Fruit fly (Drosophila melanogaster): ENCODE measurements around the gene CG32425.
A peak's percentile ranks its signal among the peaks of the same experiment; 100 is the strongest.

Gene CG32425

dm6 chr3L:20474197-20474788, 22.8 kb upstream of the CG32425 start, which contains the start of gene isoQC:
isoQC (plus strand) TSS chr3L:20474466.
- TF ChIP-seq CG14655 (GFP tag; optimal IDR thresholded peaks at IDR 0.05) (no peak), CG4496 (GFP tag; IDR thresholded peaks at IDR 0.05) (no peak), Pif1B (GFP tag; optimal IDR thresholded peaks at IDR 0.05) (no peak), CG8301 (tag; optimal IDR thresholded peaks at IDR 0.05) (no peak), CG34367 (tag; optimal IDR thresholded peaks at IDR 0.05) (no peak), CG10348 (GFP tag; IDR thresholded peaks at IDR 0.05) (no peak), CG17806 (tag; optimal IDR thresholded peaks at IDR 0.05) (no peak), CG9948 (tag; optimal IDR thresholded peaks at IDR 0.05) (no peak), fd96Ca (GFP tag; IDR thresholded peaks at IDR 0.05) (no peak), Ets98B (GFP tag; IDR thresholded peaks at IDR 0.05) (no peak), CG8159 (tag; optimal IDR thresholded peaks at IDR 0.05) (no peak), Snoo (tag; optimal IDR thresholded peaks at IDR 0.05) (no peak), CG13204 (GFP tag; optimal IDR thresholded peaks at IDR 0.05) (no peak), CG15710 (tag; optimal IDR thresholded peaks at IDR 0.05) (no peak), EcR (GFP tag; optimal IDR thresholded peaks at IDR 0.05) (no peak), CG32121 (GFP tag; IDR thresholded peaks at IDR 0.05) (no peak)

DNA sequence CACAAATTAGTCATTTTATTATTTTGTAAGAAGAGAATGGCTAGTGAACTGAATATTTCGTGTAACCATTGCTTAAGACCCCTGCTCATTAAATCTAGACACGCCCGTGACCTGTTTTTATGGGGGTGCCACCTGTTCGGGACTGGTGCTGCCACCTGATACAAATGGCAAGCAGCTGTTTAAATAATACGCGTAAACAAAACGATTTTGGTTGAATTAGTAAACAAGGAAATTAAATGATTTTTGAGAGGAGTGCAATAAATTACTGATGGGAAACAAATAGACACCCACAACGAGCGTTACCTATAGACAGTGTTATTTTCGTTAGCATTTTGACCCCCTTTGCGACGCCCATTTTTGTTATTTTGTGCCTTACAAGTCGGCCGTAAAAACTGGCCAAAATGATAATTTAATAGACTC, 22.3 kb upstream of the CG32425 start:
- peak; percentile 59 for TF ChIP-seq CG34367 (tag; optimal IDR thresholded peaks at IDR 0.05)
- no peak for TF ChIP-seq rn (GFP tag; IDR thresholded peaks at IDR 0.05)
- TF ChIP-seq CG12605 (GFP tag; IDR thresholded peaks at IDR 0.05), result no peak
- TF ChIP-seq Pif1A (GFP tag; optimal IDR thresholded peaks at IDR 0.05), result peak; percentile 90
- TF ChIP-seq CG9948 (tag; optimal IDR thresholded peaks at IDR 0.05), result peak; percentile 64
- peak; percentile 73 for TF ChIP-seq CG15710 (tag; optimal IDR thresholded peaks at IDR 0.05)
- TF ChIP-seq Snoo (tag; optimal IDR thresholded peaks at IDR 0.05), result peak; percentile 83
- TF ChIP-seq Ets98B (GFP tag; IDR thresholded peaks at IDR 0.05), result no peak
- no peak for TF ChIP-seq CG13204 (GFP tag; optimal IDR thresholded peaks at IDR 0.05)
- no peak for TF ChIP-seq CG32121 (GFP tag; IDR thresholded peaks at IDR 0.05)
- peak; percentile 75 for TF ChIP-seq D1 (tag; optimal IDR thresholded peaks at IDR 0.05)
- TF ChIP-seq CG14655 (GFP tag; optimal IDR thresholded peaks at IDR 0.05), result peak; percentile 83
- TF ChIP-seq gl (tag; optimal IDR thresholded peaks at IDR 0.05), result peak; percentile 47
- peak; percentile 81 for TF ChIP-seq CG8301 (tag; optimal IDR thresholded peaks at IDR 0.05)
- TF ChIP-seq CG8159 (tag; optimal IDR thresholded peaks at IDR 0.05), result peak; percentile 80
- no peak for TF ChIP-seq CG10348 (GFP tag; IDR thresholded peaks at IDR 0.05)
- TF ChIP-seq CG17806 (tag; optimal IDR thresholded peaks at IDR 0.05), result peak; percentile 84
- no peak for TF ChIP-seq EcR (GFP tag; optimal IDR thresholded peaks at IDR 0.05)
- TF ChIP-seq Pif1B (GFP tag; optimal IDR thresholded peaks at IDR 0.05), result peak; percentile 83
- no peak for TF ChIP-seq fd96Ca (GFP tag; IDR thresholded peaks at IDR 0.05)
- TF ChIP-seq CG4496 (GFP tag; IDR thresholded peaks at IDR 0.05), result no peak

- TF ChIP-seq rn (GFP tag; IDR thresholded peaks at IDR 0.05) (no peak), CG4496 (GFP tag; IDR thresholded peaks at IDR 0.05) (no peak), CG9948 (tag; optimal IDR thresholded peaks at IDR 0.05) (no peak), CG32121 (GFP tag; IDR thresholded peaks at IDR 0.05) (no peak), CG10348 (GFP tag; IDR thresholded peaks at IDR 0.05) (no peak), CG8301 (tag; optimal IDR thresholded peaks at IDR 0.05) (no peak), CG13204 (GFP tag; optimal IDR thresholded peaks at IDR 0.05) (no peak), fd96Ca (GFP tag; IDR thresholded peaks at IDR 0.05) (no peak), CG17806 (tag; optimal IDR thresholded peaks at IDR 0.05) (no peak), Pif1B (GFP tag; optimal IDR thresholded peaks at IDR 0.05) (no peak), CG14655 (GFP tag; optimal IDR thresholded peaks at IDR 0.05) (no peak)
These were observed 9.5 kb upstream of the CG32425 start for dm6 chr3L:20487649-20488048.

- TF ChIP-seq Ets98B (GFP tag; IDR thresholded peaks at IDR 0.05) (no peak), CG12605 (GFP tag; IDR thresholded peaks at IDR 0.05) (no peak), EcR (GFP tag; optimal IDR thresholded peaks at IDR 0.05) (no peak), CG15710 (tag; optimal IDR thresholded peaks at IDR 0.05) (no peak)
These were observed 5.5 kb upstream of the CG32425 start, which contains the start of gene ND-39 for dm6 chr3L:20491525-20492132. ND-39 (plus strand) TSS chr3L:20492082.

- TF ChIP-seq Ets98B (GFP tag; IDR thresholded peaks at IDR 0.05) (peak; percentile 87), CG17806 (tag; optimal IDR thresholded peaks at IDR 0.05) (peak; percentile 85), CG8301 (tag; optimal IDR thresholded peaks at IDR 0.05) (peak; percentile 82), Snoo (tag; optimal IDR thresholded peaks at IDR 0.05) (peak; percentile 89), CG15710 (tag; optimal IDR thresholded peaks at IDR 0.05) (peak; percentile 89), CG8159 (tag; optimal IDR thresholded peaks at IDR 0.05) (peak; percentile 90), CG13204 (GFP tag; optimal IDR thresholded peaks at IDR 0.05) (no peak), CG32121 (GFP tag; IDR thresholded peaks at IDR 0.05) (peak; percentile 92), Pif1B (GFP tag; optimal IDR thresholded peaks at IDR 0.05) (peak; percentile 84), fd96Ca (GFP tag; IDR thresholded peaks at IDR 0.05) (no peak), D1 (tag; optimal IDR thresholded peaks at IDR 0.05) (peak; percentile 67), CG10348 (GFP tag; IDR thresholded peaks at IDR 0.05) (0 out of 2 replicates have a peak, but pooled peaks have one; percentile 7), CG9948 (tag; optimal IDR thresholded peaks at IDR 0.05) (peak; percentile 81), CG12605 (GFP tag; IDR thresholded peaks at IDR 0.05) (peak; percentile 88), EcR (GFP tag; optimal IDR thresholded peaks at IDR 0.05) (peak; percentile 36), CG4496 (GFP tag; IDR thresholded peaks at IDR 0.05) (peak; percentile 86), CG34367 (tag; optimal IDR thresholded peaks at IDR 0.05) (peak; percentile 83), rn (GFP tag; IDR thresholded peaks at IDR 0.05) (0 out of 2 replicates have a peak, but pooled peaks have one; percentile 35), gl (tag; optimal IDR thresholded peaks at IDR 0.05) (peak; percentile 18), Pif1A (GFP tag; optimal IDR thresholded peaks at IDR 0.05) (peak; percentile 83), CG14655 (GFP tag; optimal IDR thresholded peaks at IDR 0.05) (peak; percentile 85)
These were observed 3.5 kb upstream of the CG32425 start for dm6 chr3L:20493417-20494261.
